Worm (Caenorhabditis elegans): Measurements from ENCODE around the gene R05A10.6.

R05A10.6 gene

DNA sequence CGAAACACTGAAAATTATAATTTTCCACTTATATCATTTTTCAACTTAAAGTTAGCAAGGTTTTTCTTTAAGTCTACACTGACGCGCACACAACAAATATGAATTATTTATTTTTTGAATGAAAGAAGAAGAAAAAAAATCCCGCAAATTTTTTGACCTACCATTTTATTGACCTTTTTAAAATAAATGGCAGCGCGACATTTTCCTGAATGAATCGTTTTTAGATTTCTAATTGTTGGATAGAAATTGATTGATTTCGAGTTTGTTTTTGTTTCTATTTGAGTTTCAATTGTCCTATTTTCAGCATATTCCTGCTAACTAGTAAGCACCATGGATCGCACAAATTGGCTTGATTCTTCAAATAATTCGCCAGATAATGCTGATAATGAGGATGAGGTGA, 27.6 kb downstream of the R05A10.6 start, which contains the start of gene K01G12.3:
Gene K01G12.3 (plus strand): TSS at position 301 of the 400 bp plus-strand sequence.
- no peak for TF ChIP-seq ceh-28 (tag; optimal IDR thresholded peaks at IDR 0.05)
- TF ChIP-seq fkh-10 (GFP tag; optimal IDR thresholded peaks at IDR 0.05): no peak
- no peak for TF ChIP-seq F37D6.2 (tag; optimal IDR thresholded peaks at IDR 0.05)
- TF ChIP-seq fos-1 (tag; optimal IDR thresholded peaks at IDR 0.05): no peak
- TF ChIP-seq nhr-41 (GFP tag; IDR thresholded peaks at IDR 0.05): no peak
- no peak for TF ChIP-seq T26A8.4 (GFP tag; IDR thresholded peaks at IDR 0.05)
- no peak for TF ChIP-seq snpc-4 (tag; optimal IDR thresholded peaks at IDR 0.05)
- TF ChIP-seq pqm-1 (tag; optimal IDR thresholded peaks at IDR 0.05): no peak
- TF ChIP-seq lin-1 (GFP tag; IDR thresholded peaks at IDR 0.05): no peak
- no peak for TF ChIP-seq nhr-10 (tag; optimal IDR thresholded peaks at IDR 0.05)
- TF ChIP-seq lir-3 (tag; optimal IDR thresholded peaks at IDR 0.05): no peak
- no peak for TF ChIP-seq nhr-6 (tag; optimal IDR thresholded peaks at IDR 0.05)

DNA sequence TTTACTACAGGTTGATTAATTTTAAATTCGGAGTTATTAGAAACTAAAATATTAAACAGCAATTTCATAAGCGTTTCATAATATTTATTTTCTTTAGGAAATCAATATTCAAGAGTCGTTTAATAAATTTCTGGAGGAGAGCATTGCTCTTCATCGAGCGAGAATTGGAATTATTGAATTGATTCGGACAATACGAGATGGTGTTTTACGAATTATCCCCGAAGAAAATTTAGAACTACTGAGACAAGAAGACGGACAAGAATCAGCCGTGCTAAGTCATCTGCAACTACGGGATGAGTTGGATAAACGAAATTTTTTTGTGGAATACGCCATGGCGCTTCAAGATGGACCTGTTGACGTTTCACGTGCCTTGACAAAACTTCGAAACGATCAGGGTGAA, 28.7 kb downstream of the R05A10.6 start:
- TF ChIP-seq madf-9 (GFP tag; conservative IDR thresholded peaks at IDR 0.05) (no peak), unc-62 (GFP tag; optimal IDR thresholded peaks at IDR 0.05 in 1 of 2) (peak in 1 of 2 experiments; percentile 96), unc-62 (tag; optimal IDR thresholded peaks at IDR 0.05) (no peak)

DNA sequence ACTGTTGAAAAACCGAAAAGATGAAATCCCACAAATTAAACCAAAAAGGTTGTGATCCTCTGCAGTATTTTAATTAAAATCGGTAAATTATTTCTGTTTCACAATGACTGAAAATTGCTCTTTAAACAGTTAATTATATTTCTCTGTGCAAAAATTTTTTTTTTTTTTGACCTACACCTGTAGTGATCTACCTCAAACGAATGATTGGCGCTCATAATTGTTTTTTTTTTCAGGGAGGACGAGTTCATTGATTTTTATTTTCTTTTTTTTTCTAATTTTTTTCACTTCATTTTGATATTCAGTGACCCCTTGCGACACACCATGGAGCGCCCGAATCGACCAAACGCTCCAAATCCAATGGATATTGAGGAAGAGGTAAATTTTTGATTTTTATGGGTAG, 30.6 kb downstream of the R05A10.6 start, which contains the start of gene F02H6.2:
Gene F02H6.2 (plus strand): TSS at position 301 of the 400 bp plus-strand sequence.
- TF ChIP-seq nhr-28 (tag; optimal IDR thresholded peaks at IDR 0.05): no peak
- TF ChIP-seq mdl-1 (tag; optimal IDR thresholded peaks at IDR 0.05): no peak
- TF ChIP-seq lin-15B (tag; optimal IDR thresholded peaks at IDR 0.05): no peak
- no peak for TF ChIP-seq sdz-12 (GFP tag; optimal IDR thresholded peaks at IDR 0.05)
- TF ChIP-seq R02D3.7 (tag; optimal IDR thresholded peaks at IDR 0.05): no peak
- TF ChIP-seq ceh-62 (tag; optimal IDR thresholded peaks at IDR 0.05): no peak
- TF ChIP-seq lir-3 (tag; optimal IDR thresholded peaks at IDR 0.05): no peak
- TF ChIP-seq nhr-102 (tag; optimal IDR thresholded peaks at IDR 0.05): no peak
- no peak for TF ChIP-seq spr-3 (GFP tag; optimal IDR thresholded peaks at IDR 0.05)
- TF ChIP-seq unc-39 (tag; optimal IDR thresholded peaks at IDR 0.05): no peak
- no peak for TF ChIP-seq zfp-3 (GFP tag; conservative IDR thresholded peaks at IDR 0.05)
- TF ChIP-seq pqm-1 (tag; optimal IDR thresholded peaks at IDR 0.05): no peak
- TF ChIP-seq nhr-6 (tag; optimal IDR thresholded peaks at IDR 0.05): no peak
- TF ChIP-seq unc-130 (GFP tag; optimal IDR thresholded peaks at IDR 0.05): no peak
- TF ChIP-seq ceh-28 (tag; optimal IDR thresholded peaks at IDR 0.05): no peak
- TF ChIP-seq gei-8 (GFP tag; optimal IDR thresholded peaks at IDR 0.05): no peak
- no peak for TF ChIP-seq hif-1 (tag; optimal IDR thresholded peaks at IDR 0.05)
- TF ChIP-seq nhr-111 (GFP tag; optimal IDR thresholded peaks at IDR 0.05): no peak
- TF ChIP-seq dmd-6 (GFP tag; IDR thresholded peaks at IDR 0.05): no peak
- TF ChIP-seq ZK546.5 (tag; optimal IDR thresholded peaks at IDR 0.05): no peak

DNA sequence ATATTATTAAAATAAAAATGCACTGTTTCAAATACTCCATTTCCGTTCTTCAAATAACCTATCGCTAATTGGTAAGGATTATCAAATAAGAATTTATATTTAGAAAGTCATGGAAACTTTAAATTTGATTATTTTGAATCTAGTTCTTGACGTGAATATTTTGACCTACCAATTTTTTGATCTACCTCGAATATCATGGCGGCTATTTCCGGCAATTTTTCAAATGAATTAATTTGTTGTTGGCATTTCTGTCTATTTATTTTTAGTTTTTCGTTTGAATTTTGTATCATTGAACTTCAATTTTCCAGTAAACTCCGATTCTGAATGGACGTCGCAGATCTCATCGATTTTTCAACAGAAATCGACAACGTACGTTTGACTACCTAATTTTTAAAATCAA, 37.6 kb downstream of the R05A10.6 start, which contains the start of gene F02H6.3:
Gene F02H6.3 (plus strand): TSS at position 266 of the 400 bp plus-strand sequence.
- no peak for TF ChIP-seq saeg-2 (GFP tag; IDR thresholded peaks at IDR 0.05)
- no peak for TF ChIP-seq F49E8.2 (tag; optimal IDR thresholded peaks at IDR 0.05; ENCODE audit: borderline replicate concordance)
- TF ChIP-seq ces-1 (GFP tag; optimal IDR thresholded peaks at IDR 0.05): no peak
- no peak for TF ChIP-seq nhr-10 (tag; optimal IDR thresholded peaks at IDR 0.05)
- no peak for TF ChIP-seq zag-1 (tag; optimal IDR thresholded peaks at IDR 0.05)
- TF ChIP-seq lin-29 (GFP tag; IDR thresholded peaks at IDR 0.05): no peak
- TF ChIP-seq pqm-1 (tag; optimal IDR thresholded peaks at IDR 0.05): no peak
- no peak for TF ChIP-seq nhr-237 (tag; optimal IDR thresholded peaks at IDR 0.05)
- no peak for TF ChIP-seq lin-38 (GFP tag; IDR thresholded peaks at IDR 0.05)
- no peak for TF ChIP-seq madf-9 (GFP tag; conservative IDR thresholded peaks at IDR 0.05)
- no peak for TF ChIP-seq snpc-4 (tag; optimal IDR thresholded peaks at IDR 0.05)
- TF ChIP-seq php-3 (GFP tag; IDR thresholded peaks at IDR 0.05): no peak
- no peak for TF ChIP-seq snpc-1.2 (GFP tag; IDR thresholded peaks at IDR 0.05)
- no peak for TF ChIP-seq zip-2 (tag; optimal IDR thresholded peaks at IDR 0.05)
